Fruit fly (Drosophila melanogaster): ENCODE measurements around the gene CG42692.

The CG42692 gene

dm6 chr2L:14021646-14022129 lies 13.8 kb downstream of the CG42692 start (continued):
- peak; percentile 52 for TF ChIP-seq sens (GFP tag)
- peak; percentile 53 for TF ChIP-seq chm (GFP tag; IDR thresholded peaks at IDR 0.05)
- no peak for TF ChIP-seq NC2β (GFP tag; optimal IDR thresholded peaks at IDR 0.05)
- no peak for TF ChIP-seq Sox100B (GFP tag; optimal IDR thresholded peaks at IDR 0.05)
- TF ChIP-seq CG17802 (tag; optimal IDR thresholded peaks at IDR 0.05): no peak
- TF ChIP-seq HLHmδ (GFP tag; optimal IDR thresholded peaks at IDR 0.05): peak; percentile 94
- no peak for TF ChIP-seq CG10431 (GFP tag; optimal IDR thresholded peaks at IDR 0.05)
- TF ChIP-seq H2.0 (GFP tag; IDR thresholded peaks at IDR 0.05): no peak
- no peak for TF ChIP-seq CG3281 (GFP tag; optimal IDR thresholded peaks at IDR 0.05)
- no peak for TF ChIP-seq Awh (GFP tag; IDR thresholded peaks at IDR 0.05)
- TF ChIP-seq CG5180 (GFP tag; optimal IDR thresholded peaks at IDR 0.05): peak; percentile 94
- peak; percentile 63 for TF ChIP-seq CG7987 (GFP tag; optimal IDR thresholded peaks at IDR 0.05)
- TF ChIP-seq Neu2 (GFP tag; optimal IDR thresholded peaks at IDR 0.05; ENCODE audit: borderline replicate concordance): no peak
- no peak for TF ChIP-seq br (optimal IDR thresholded peaks at IDR 0.05)
- TF ChIP-seq CG31224 (GFP tag; IDR thresholded peaks at IDR 0.05): peak; percentile 100
- no peak for TF ChIP-seq ranshi (GFP tag; IDR thresholded peaks at IDR 0.05)
- no peak for TF ChIP-seq p53 (GFP tag; optimal IDR thresholded peaks at IDR 0.05)
- TF ChIP-seq chn (GFP tag; optimal IDR thresholded peaks at IDR 0.05): no peak
- TF ChIP-seq CG8478 (optimal IDR thresholded peaks at IDR 0.05): peak; percentile 68
- no peak for TF ChIP-seq CG14965 (GFP tag; optimal IDR thresholded peaks at IDR 0.05; ENCODE audit: borderline replicate concordance)
- TF ChIP-seq CG13287 (GFP tag; IDR thresholded peaks at IDR 0.05; ENCODE audit: partially characterized antibody): peak; percentile 64
- peak; percentile 99 for TF ChIP-seq crol (GFP tag; IDR thresholded peaks at IDR 0.05)
- peak; percentile 91 for TF ChIP-seq CG6791 (GFP tag; IDR thresholded peaks at IDR 0.05; ENCODE audit: partially characterized antibody)
- TF ChIP-seq CG14710 (tag; optimal IDR thresholded peaks at IDR 0.05): no peak
- TF ChIP-seq Hand (GFP tag; optimal IDR thresholded peaks at IDR 0.05): no peak
- no peak for TF ChIP-seq Kr (GFP tag; optimal IDR thresholded peaks at IDR 0.05)
- no peak for TF ChIP-seq hkb (optimal IDR thresholded peaks at IDR 0.05)
- TF ChIP-seq hkb (GFP tag; IDR thresholded peaks at IDR 0.05): no peak
- TF ChIP-seq slbo (GFP tag; IDR thresholded peaks at IDR 0.05): no peak
- no peak for TF ChIP-seq Antp (GFP tag; optimal IDR thresholded peaks at IDR 0.05)
- TF ChIP-seq CG32767 (GFP tag; IDR thresholded peaks at IDR 0.05): peak; percentile 36
- peak; percentile 50; the same call in 2 of the 3 replicates for TF ChIP-seq ci (GFP tag; IDR thresholded peaks at IDR 0.05)
- TF ChIP-seq ewg (GFP tag; optimal IDR thresholded peaks at IDR 0.05): no peak
- peak; percentile 27 for TF ChIP-seq eyg (GFP tag; optimal IDR thresholded peaks at IDR 0.05)
- peak; percentile 98 for TF ChIP-seq mirr (GFP tag; optimal IDR thresholded peaks at IDR 0.05)
- no peak for TF ChIP-seq lilli (GFP tag; optimal IDR thresholded peaks at IDR 0.05)
- no peak for TF ChIP-seq CG10147 (GFP tag; optimal IDR thresholded peaks at IDR 0.05)
- TF ChIP-seq emc (GFP tag; optimal IDR thresholded peaks at IDR 0.05): no peak
- peak; percentile 26 for TF ChIP-seq ERR (GFP tag; optimal IDR thresholded peaks at IDR 0.05)
- peak; percentile 48 for TF ChIP-seq CG3163 (GFP tag; optimal IDR thresholded peaks at IDR 0.05)
- TF ChIP-seq Hey (tag; optimal IDR thresholded peaks at IDR 0.05): peak; percentile 75
- TF ChIP-seq Dad (GFP tag; optimal IDR thresholded peaks at IDR 0.05): peak; percentile 8
- no peak for TF ChIP-seq Hr39 (optimal IDR thresholded peaks at IDR 0.05)
- TF ChIP-seq ssp (GFP tag; IDR thresholded peaks at IDR 0.05): no peak
- no peak; the same call in 2 of the 3 replicates for TF ChIP-seq Dbx (GFP tag; IDR thresholded peaks at IDR 0.05)
- peak; percentile 43 for TF ChIP-seq pb (GFP tag; optimal IDR thresholded peaks at IDR 0.05)
- peak; percentile 87; the same call in 2 of the 3 replicates for TF ChIP-seq CG2199 (GFP tag; IDR thresholded peaks at IDR 0.05)
- no peak for TF ChIP-seq CG10462 (GFP tag; optimal IDR thresholded peaks at IDR 0.05)
- TF ChIP-seq CG8924 (tag; optimal IDR thresholded peaks at IDR 0.05): no peak
- 0 out of 3 replicates have a peak, but pooled peaks have one; percentile 27 for TF ChIP-seq Opbp (GFP tag; IDR thresholded peaks at IDR 0.05; ENCODE audit: partially characterized antibody)
- TF ChIP-seq gro (GFP tag; optimal IDR thresholded peaks at IDR 0.05): peak; percentile 60
- TF ChIP-seq zen2 (GFP tag; IDR thresholded peaks at IDR 0.05; ENCODE audit: partially characterized antibody): 0 out of 3 replicates have a peak, but pooled peaks have one; percentile 46
- no peak for TF ChIP-seq ap (GFP tag; IDR thresholded peaks at IDR 0.05)
